Worm (Caenorhabditis elegans) whole organism, early embryonic: ENCODE data around the gene idpc-4.

Source experiments
- aly-1 ChIP-seq: sonication (generic microtip); optimal IDR thresholded peaks from 2 replicates; lab custom pipeline; 2016; ENCODE audit warnings: missing genetic modification characterization, missing compliant biosample characterization
- ama-1 ChIP-seq: fragments of 150-350 bp; optimal IDR thresholded peaks from 2 replicates; lab custom pipeline; 2014
- ets-7 ChIP-seq: sonication (generic microtip); optimal IDR thresholded peaks from 2 replicates; lab custom pipeline; 2016; ENCODE audit warnings: missing genotype, missing genetic modification characterization, missing compliant biosample characterization
- flt-1 ChIP-seq: fragments of 200-800 bp; sonication (Bioruptor generic); IDR thresholded peaks from 2 replicates; pipeline ENCODE4 v1.3.6; 2022; ENCODE audit warnings: missing genetic modification characterization, missing compliant biosample characterization
- hmbx-1 ChIP-seq: sonication (generic microtip); optimal IDR thresholded peaks from 2 replicates; lab custom pipeline; 2016; ENCODE audit warnings: mild to moderate bottlenecking, missing genetic modification characterization, missing compliant biosample characterization
- pes-1 ChIP-seq: fragments of 200-800 bp; sonication (Bioruptor generic); IDR thresholded peaks from 2 replicates; pipeline ENCODE4 v1.3.6; 2022; ENCODE audit warnings: missing genetic modification reagents, missing genetic modification characterization, missing compliant biosample characterization
- scrt-1 ChIP-seq: fragments of 200-800 bp; sonication (Bioruptor generic); IDR thresholded peaks from 2 replicates; pipeline ENCODE4 v1.3.6; 2022; ENCODE audit warnings: missing genetic modification characterization, missing compliant biosample characterization
- tbx-37 ChIP-seq: fragments of 200-800 bp; sonication (Bioruptor generic); conservative IDR thresholded peaks from 2 replicates; pipeline ENCODE4 v1.3.6; 2022; ENCODE audit warnings: missing genetic modification reagents, missing genetic modification characterization, missing compliant biosample characterization
- tra-4 ChIP-seq: sonication (generic microtip); optimal IDR thresholded peaks from 2 replicates; lab custom pipeline; 2017; ENCODE audit warnings: missing genetic modification characterization, missing compliant biosample characterization

DNA sequence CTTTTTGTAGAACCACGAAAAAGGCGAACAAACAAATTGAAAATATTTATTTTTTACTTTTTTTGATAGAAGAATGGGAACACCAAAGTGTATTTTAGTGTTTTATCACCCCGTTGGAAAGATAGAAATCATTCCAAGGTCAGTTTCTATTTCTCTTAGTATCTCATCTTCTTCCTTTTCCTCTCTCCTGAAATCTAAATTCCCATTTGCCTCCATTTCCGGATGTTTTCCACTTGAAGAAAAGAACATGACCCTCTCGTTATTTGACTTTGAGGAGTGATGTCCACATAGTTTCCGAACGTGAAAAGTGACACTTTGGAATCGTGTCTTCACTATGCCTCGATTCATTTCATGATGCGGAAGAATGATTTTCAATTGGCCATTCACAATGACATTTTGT, 37.6 kb upstream of the idpc-4 start:
- TF ChIP-seq ets-7 (tag; lab: Kevin White, UChicago) (no peak), ama-1 (lab: Kevin White, UChicago) (no peak), tbx-37 (GFP tag; lab: Robert Waterston, UW) (no peak), scrt-1 (GFP tag; lab: Robert Waterston, UW) (no peak), tra-4 (tag; lab: Kevin White, UChicago) (no peak), pes-1 (GFP tag; lab: Robert Waterston, UW) (no peak), aly-1 (no peak), flt-1 (GFP tag; lab: Robert Waterston, UW) (no peak), hmbx-1 (tag; lab: Kevin White, UChicago) (no peak)
